Fruit fly (Drosophila melanogaster) whole organism, pupa: ENCODE data around the gene IFT46.

Experiments used
- CG10348 ChIP-seq: fragments of 200-800 bp; sonication (Bioruptor generic); IDR thresholded peaks from 2 replicates; pipeline ENCODE4 v1.3.6; 2022; ENCODE audit warnings: missing biosample characterization, missing genetic modification characterization
- CG12605 ChIP-seq: fragments of 200-800 bp; sonication (Bioruptor generic); IDR thresholded peaks from 2 replicates; pipeline ENCODE4 v1.3.6; 2022; ENCODE audit warnings: missing biosample characterization, missing genetic modification characterization
- CG13204 ChIP-seq: fragments of 200-800 bp; sonication (Bioruptor generic); optimal IDR thresholded peaks from 2 replicates; lab custom pipeline; 2018; ENCODE audit warnings: missing biosample characterization, mild to moderate bottlenecking, missing genetic modification characterization, moderate library complexity
- CG14655 ChIP-seq: fragments of 200-800 bp; sonication (Bioruptor generic); optimal IDR thresholded peaks from 3 replicates; lab custom pipeline; 2017; ENCODE audit warnings: mild to moderate bottlenecking, missing biosample characterization, missing genetic modification reagents, missing genetic modification characterization
- CG15710 ChIP-seq: fragments of 200-800 bp; sonication (Bioruptor generic); optimal IDR thresholded peaks from 2 replicates; lab custom pipeline; 2018; ENCODE audit warnings: missing biosample characterization, mild to moderate bottlenecking, missing genetic modification characterization, moderate library complexity
- CG17806 ChIP-seq: fragments of 200-800 bp; sonication (Bioruptor generic); optimal IDR thresholded peaks from 2 replicates; lab custom pipeline; 2018; ENCODE audit warnings: missing biosample characterization, mild to moderate bottlenecking, missing genetic modification characterization, moderate library complexity
- CG32121 ChIP-seq: fragments of 200-800 bp; sonication (Bioruptor generic); IDR thresholded peaks from 2 replicates; pipeline ENCODE4 v1.3.6; 2022; ENCODE audit warnings: missing biosample characterization, missing genetic modification characterization
- CG34367 ChIP-seq: fragments of 200-800 bp; sonication (Bioruptor generic); optimal IDR thresholded peaks from 2 replicates; lab custom pipeline; 2018; ENCODE audit warnings: missing biosample characterization, mild to moderate bottlenecking, missing genetic modification characterization
- CG4496 ChIP-seq: fragments of 200-800 bp; sonication (Bioruptor generic); IDR thresholded peaks from 3 replicates; pipeline ENCODE4 v1.3.6; 2022; ENCODE audit warnings: missing biosample characterization, missing genetic modification characterization
- CG8159 ChIP-seq: fragments of 200-800 bp; sonication (Bioruptor generic); optimal IDR thresholded peaks from 3 replicates; lab custom pipeline; 2018; ENCODE audit warnings: missing biosample characterization, mild to moderate bottlenecking, missing genetic modification characterization, moderate library complexity
- CG8301 ChIP-seq: fragments of 200-800 bp; sonication (Bioruptor generic); optimal IDR thresholded peaks from 2 replicates; lab custom pipeline; 2018; ENCODE audit warnings: missing biosample characterization, mild to moderate bottlenecking, missing genetic modification characterization
- CG9948 ChIP-seq: fragments of 200-800 bp; sonication (Bioruptor generic); optimal IDR thresholded peaks from 2 replicates; lab custom pipeline; 2018; ENCODE audit warnings: missing biosample characterization, mild to moderate bottlenecking, missing genetic modification characterization, moderate library complexity
- D1 ChIP-seq: fragments of 200-800 bp; sonication (Bioruptor generic); optimal IDR thresholded peaks from 2 replicates; lab custom pipeline; 2018; ENCODE audit warnings: missing biosample characterization, mild to moderate bottlenecking, missing genetic modification characterization, moderate library complexity
- EcR ChIP-seq: fragments of 200-800 bp; sonication (Bioruptor generic); optimal IDR thresholded peaks from 3 replicates; lab custom pipeline; 2019; ENCODE audit warnings: missing biosample characterization, missing genetic modification characterization, mild to moderate bottlenecking, moderate library complexity, missing genetic modification reagents
- Ets98B ChIP-seq: fragments of 200-800 bp; sonication (Bioruptor generic); IDR thresholded peaks from 2 replicates; pipeline ENCODE4 v1.3.6; 2022; ENCODE audit warnings: missing biosample characterization, missing genetic modification characterization
- Pif1A ChIP-seq: fragments of 200-800 bp; sonication (Bioruptor generic); optimal IDR thresholded peaks from 3 replicates; lab custom pipeline; 2016; ENCODE audit warnings: missing biosample characterization, missing genetic modification characterization
- Pif1B ChIP-seq: fragments of 200-800 bp; sonication (Bioruptor generic); optimal IDR thresholded peaks from 3 replicates; lab custom pipeline; 2016; ENCODE audit warnings: missing biosample characterization, missing genetic modification characterization
- Snoo ChIP-seq: fragments of 200-800 bp; sonication (Bioruptor generic); optimal IDR thresholded peaks from 3 replicates; lab custom pipeline; 2017; ENCODE audit warnings: missing biosample characterization, mild to moderate bottlenecking, missing genetic modification characterization, inconsistent platforms
- fd96Ca ChIP-seq: fragments of 200-800 bp; sonication (Bioruptor generic); IDR thresholded peaks from 3 replicates; pipeline ENCODE4 v1.3.6; 2022; ENCODE audit warnings: missing biosample characterization, missing genetic modification characterization
- gl ChIP-seq: fragments of 200-800 bp; sonication (Bioruptor generic); optimal IDR thresholded peaks from 2 replicates; lab custom pipeline; 2018; ENCODE audit warnings: missing biosample characterization, mild to moderate bottlenecking, missing genetic modification characterization
- rn ChIP-seq: fragments of 200-800 bp; sonication (Bioruptor generic); IDR thresholded peaks from 2 replicates; pipeline ENCODE4 v1.3.6; 2022; ENCODE audit warnings: missing biosample characterization, missing genetic modification characterization

The IFT46 gene

dm6 chr2L:18566235-18567158, 49.4 kb downstream of the IFT46 start:
- TF ChIP-seq CG15710 (tag; lab: Kevin White, UChicago) (peak; percentile 66), CG17806 (tag; lab: Kevin White, UChicago) (peak; percentile 51), CG8159 (tag; lab: Kevin White, UChicago) (peak; percentile 60), EcR (GFP tag; lab: Kevin White, UChicago) (peak; percentile 73), rn (GFP tag; lab: Robert Waterston, UW) (no peak), CG8301 (tag; lab: Kevin White, UChicago) (peak; percentile 43), gl (tag; lab: Kevin White, UChicago) (no peak), CG4496 (GFP tag; lab: Robert Waterston, UW) (peak; percentile 57; the same call in 1 of the 3 replicates), Pif1A (GFP tag; lab: Kevin White, UChicago) (peak; percentile 13), CG34367 (peak; percentile 44), Pif1B (GFP tag; lab: Kevin White, UChicago) (peak; percentile 29), Ets98B (GFP tag; lab: Robert Waterston, UW) (no peak; the same call in 1 of the 2 replicates), D1 (tag; lab: Kevin White, UChicago) (no peak), CG12605 (GFP tag; lab: Robert Waterston, UW) (no peak), CG13204 (no peak), CG14655 (GFP tag; lab: Kevin White, UChicago) (peak; percentile 61), fd96Ca (GFP tag; lab: Robert Waterston, UW) (peak; percentile 22; the same call in 1 of the 3 replicates), CG32121 (no peak), CG9948 (tag; lab: Kevin White, UChicago) (peak; percentile 49), Snoo (no peak), CG10348 (GFP tag; lab: Robert Waterston, UW) (no peak)

- TF ChIP-seq CG10348 (GFP tag; lab: Robert Waterston, UW): no peak
- TF ChIP-seq CG8159 (tag; lab: Kevin White, UChicago): no peak
- TF ChIP-seq Pif1A (GFP tag; lab: Kevin White, UChicago): no peak
- TF ChIP-seq Ets98B (GFP tag; lab: Robert Waterston, UW): no peak
- no peak for TF ChIP-seq Snoo
- TF ChIP-seq CG17806 (tag; lab: Kevin White, UChicago): no peak
- TF ChIP-seq rn (GFP tag; lab: Robert Waterston, UW): no peak
- no peak for TF ChIP-seq CG14655 (GFP tag; lab: Kevin White, UChicago)
- 0 out of 3 replicates have a peak, but pooled peaks have one; percentile 10 for TF ChIP-seq CG4496 (GFP tag; lab: Robert Waterston, UW)
Observed at dm6 chr2L:18564417-18564816, 51.5 kb downstream of the IFT46 start.
